Worm (Caenorhabditis elegans) whole organism, L1 larva: ENCODE measurements around the gene T11F9.21.

Source experiments
- C04F5.9 ChIP-seq: sonication (generic microtip); optimal IDR thresholded peaks from 2 replicates; lab custom pipeline; 2016; ENCODE audit warnings: missing genetic modification characterization, missing compliant biosample characterization
- C34B4.2 ChIP-seq: sonication (generic microtip); optimal IDR thresholded peaks from 2 replicates; lab custom pipeline; 2017; ENCODE audit warnings: mild to moderate bottlenecking, missing genetic modification characterization, missing compliant biosample characterization
- blmp-1 ChIP-seq: fragments of 150-350 bp; optimal IDR thresholded peaks from 2 replicates; lab custom pipeline; 2014; ENCODE audit warnings: missing biosample characterization, missing genetic modification characterization
- elt-2 ChIP-seq: sonication (generic microtip); optimal IDR thresholded peaks from 2 replicates; lab custom pipeline; 2016; ENCODE audit warnings: missing genetic modification characterization, mild to moderate bottlenecking, inconsistent platforms, missing compliant biosample characterization, missing genetic modification reagents
- nhr-237 ChIP-seq: fragments of 150-350 bp; optimal IDR thresholded peaks from 2 replicates; lab custom pipeline; 2014; ENCODE audit warnings: missing biosample characterization, missing genetic modification characterization
- xbp-1 ChIP-seq: sonication (generic microtip); optimal IDR thresholded peaks from 2 replicates; lab custom pipeline; 2016; ENCODE audit warnings: missing genetic modification characterization, missing compliant biosample characterization

ce11 chrV:11445375-11445774, 47.2 kb upstream of the T11F9.21 start:
- no peak for TF ChIP-seq nhr-237 (tag; lab: Kevin White, UChicago)
- TF ChIP-seq elt-2 (tag; lab: Kevin White, UChicago) = no peak
- TF ChIP-seq C34B4.2 = no peak
- no peak for TF ChIP-seq xbp-1 (tag; lab: Kevin White, UChicago)
- no peak for TF ChIP-seq blmp-1 (tag; lab: Kevin White, UChicago)
- no peak for TF ChIP-seq C04F5.9
